Worm (Caenorhabditis elegans): ENCODE data around the gene tbc-6.

tbc-6 gene

DNA sequence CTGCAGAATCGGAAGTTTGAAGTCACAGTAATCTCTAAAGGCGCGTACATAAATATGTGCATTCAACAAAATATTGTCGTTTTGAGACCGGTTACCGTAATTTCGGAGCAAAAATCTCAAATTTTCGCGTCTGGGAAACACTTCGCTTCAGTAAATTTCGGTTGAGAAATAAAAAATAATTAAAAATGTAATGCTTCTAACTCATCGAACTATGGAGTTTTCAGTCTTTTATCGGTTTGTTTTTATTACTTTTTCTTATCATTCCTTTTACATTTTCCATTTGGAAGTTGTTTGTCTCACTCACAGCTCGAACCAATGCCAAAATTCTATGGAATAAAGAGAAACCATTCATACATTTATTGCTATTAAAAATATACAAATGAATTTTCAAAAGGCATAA lies 40.3 kb downstream of the tbc-6 start (continued):
- TF ChIP-seq tra-1 (GFP tag; IDR thresholded peaks at IDR 0.05) (no peak), lin-38 (GFP tag; IDR thresholded peaks at IDR 0.05) (peak; percentile 44), dmd-6 (GFP tag; IDR thresholded peaks at IDR 0.05) (peak; percentile 33; the same call in 1 of the 2 replicates), daf-16 (GFP tag; optimal IDR thresholded peaks at IDR 0.05) (peak; percentile 27 to 63), daf-16 (tag; optimal IDR thresholded peaks at IDR 0.05) (peak; percentile 64), aha-1 (tag) (peak; percentile 33), F44E2.7 (GFP tag; IDR thresholded peaks at IDR 0.05) (no peak), hlh-11 (tag; optimal IDR thresholded peaks at IDR 0.05) (peak; percentile 55), pqm-1 (tag; optimal IDR thresholded peaks at IDR 0.05) (peak; percentile 17), saeg-2 (GFP tag; IDR thresholded peaks at IDR 0.05) (no peak), nhr-111 (GFP tag; optimal IDR thresholded peaks at IDR 0.05) (peak; percentile 34), Y5F2A.4 (GFP tag; optimal IDR thresholded peaks at IDR 0.05) (no peak), set-16 (GFP tag; IDR thresholded peaks at IDR 0.05) (no peak), zag-1 (tag; optimal IDR thresholded peaks at IDR 0.05) (no peak), mes-2 (tag; optimal IDR thresholded peaks at IDR 0.05; ENCODE audit: poor library complexity, severe bottlenecking) (peak; percentile 42), zfp-2 (tag; optimal IDR thresholded peaks at IDR 0.05) (no peak)

DNA sequence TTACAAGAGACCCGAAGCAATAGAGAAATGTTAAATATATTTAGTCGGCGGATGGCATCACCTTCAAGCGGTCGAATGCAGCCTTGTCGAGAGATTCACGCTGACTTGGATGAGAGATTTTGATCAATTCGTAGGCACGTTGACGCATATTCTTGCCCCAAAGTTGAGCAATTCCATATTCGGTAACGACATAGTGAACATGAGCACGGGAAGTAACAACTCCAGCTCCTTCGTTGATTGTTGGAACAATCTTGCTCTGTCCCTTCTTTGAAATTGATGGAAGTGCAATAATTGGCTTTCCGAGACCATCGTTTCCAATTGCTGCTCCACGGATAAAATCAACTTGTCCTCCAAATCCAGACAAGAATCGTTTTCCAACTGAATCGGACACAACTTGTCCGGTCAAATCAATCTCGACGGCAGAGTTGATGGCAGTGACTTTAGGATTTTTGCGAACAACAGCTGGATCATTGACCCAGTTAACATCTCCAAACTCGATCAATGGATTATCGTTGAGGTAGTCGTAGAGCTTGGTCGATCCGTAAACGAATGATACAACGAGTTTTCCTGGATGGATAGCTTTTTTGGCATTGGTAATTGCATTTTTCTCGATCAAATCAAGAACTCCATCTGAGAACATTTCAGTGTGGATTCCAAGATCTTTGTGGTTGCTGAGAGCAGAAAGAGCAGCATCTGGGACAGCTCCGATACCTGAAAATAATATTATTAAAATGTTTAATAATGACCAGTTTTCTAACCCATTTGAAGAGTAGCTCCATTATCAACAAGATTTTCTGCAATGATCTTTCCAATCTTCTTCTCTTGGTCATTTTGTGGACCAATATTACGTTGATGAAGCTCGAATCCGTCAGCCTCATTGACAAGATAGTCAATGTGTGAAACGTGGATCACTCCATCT lies 41.0 kb downstream of the tbc-6 start:
- TF ChIP-seq nhr-111 (GFP tag; optimal IDR thresholded peaks at IDR 0.05) (no peak), nhr-10 (tag; optimal IDR thresholded peaks at IDR 0.05) (no peak), hmg-1.1 (GFP tag; IDR thresholded peaks at IDR 0.05) (0 out of 2 replicates have a peak, but pooled peaks have one; percentile 12), saeg-2 (GFP tag; IDR thresholded peaks at IDR 0.05) (0 out of 2 replicates have a peak, but pooled peaks have one; percentile 44), ceh-20 (GFP tag; IDR thresholded peaks at IDR 0.05) (no peak), ama-1 (optimal IDR thresholded peaks at IDR 0.05) (peak; percentile 76), daf-16 (GFP tag; optimal IDR thresholded peaks at IDR 0.05) (no peak), daf-16 (tag; optimal IDR thresholded peaks at IDR 0.05) (peak; percentile 21), D1046.2 (GFP tag; IDR thresholded peaks at IDR 0.05) (peak; percentile 71; the same call in 1 of the 2 replicates), nhr-237 (tag; optimal IDR thresholded peaks at IDR 0.05) (no peak), zip-11 (GFP tag; IDR thresholded peaks at IDR 0.05) (no peak), mes-2 (tag; optimal IDR thresholded peaks at IDR 0.05; ENCODE audit: poor library complexity, severe bottlenecking) (peak; percentile 46), F49E8.2 (tag; optimal IDR thresholded peaks at IDR 0.05; ENCODE audit: borderline replicate concordance) (no peak), dpl-1 (GFP tag; optimal IDR thresholded peaks at IDR 0.05) (no peak), Y75B8A.6 (GFP tag; IDR thresholded peaks at IDR 0.05) (peak; percentile 68; the same call in 1 of the 2 replicates), lin-38 (GFP tag; IDR thresholded peaks at IDR 0.05) (0 out of 2 replicates have a peak, but pooled peaks have one; percentile 6), dmd-9 (GFP tag; IDR thresholded peaks at IDR 0.05) (no peak), unc-62 (GFP tag; optimal IDR thresholded peaks at IDR 0.05 in 1 of 2) (peak in 1 of 2 experiments; percentile 35), unc-62 (tag; optimal IDR thresholded peaks at IDR 0.05) (no peak), php-3 (GFP tag; IDR thresholded peaks at IDR 0.05) (no peak), mxl-2 (GFP tag; conservative IDR thresholded peaks at IDR 0.05) (no peak)

DNA sequence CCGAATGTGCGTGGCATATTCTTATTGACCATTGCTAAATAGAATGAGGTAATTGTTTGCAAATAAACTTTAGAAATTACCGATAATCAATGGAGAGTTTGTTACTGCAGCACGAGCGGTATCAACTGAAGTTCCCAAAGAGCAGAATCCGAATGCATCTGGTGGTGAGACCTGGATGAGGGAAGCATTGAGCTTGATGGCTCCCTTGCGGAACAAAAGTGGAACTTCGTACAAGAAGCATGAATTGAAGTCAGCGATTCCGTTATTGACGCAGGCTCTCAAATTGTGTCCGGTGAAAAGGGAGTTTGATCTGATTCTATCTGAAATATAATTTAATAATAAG lies 41.6 kb downstream of the tbc-6 start:
- no peak for TF ChIP-seq set-16 (GFP tag; IDR thresholded peaks at IDR 0.05)
- peak; percentile 76 for TF ChIP-seq aha-1 (tag)
- TF ChIP-seq dmd-8 (GFP tag; IDR thresholded peaks at IDR 0.05) = 0 out of 2 replicates have a peak, but pooled peaks have one; percentile 9
- no peak for TF ChIP-seq D1046.2 (GFP tag; IDR thresholded peaks at IDR 0.05)
- TF ChIP-seq dmd-9 (GFP tag; IDR thresholded peaks at IDR 0.05) = peak; percentile 50; the same call in 1 of the 2 replicates
- peak; percentile 62; the same call in 1 of the 2 replicates for TF ChIP-seq zfp-3 (GFP tag; conservative IDR thresholded peaks at IDR 0.05)
- TF ChIP-seq saeg-2 (GFP tag; IDR thresholded peaks at IDR 0.05) = no peak
- peak; percentile 19; the same call in 1 of the 2 replicates for TF ChIP-seq ctbp-1 (GFP tag; IDR thresholded peaks at IDR 0.05)

Measured in whole organism, L4 larva.